Worm (Caenorhabditis elegans): Measurements from ENCODE around the gene fbxc-39.

fbxc-39 gene

ce11 chrII:1028602-1029001, 40.1 kb downstream of the fbxc-39 start, which contains the start of gene math-34:
Gene math-34, plus strand, starts transcription at chrII:1028972.
- TF ChIP-seq ama-1 (optimal IDR thresholded peaks at IDR 0.05) (no peak), elt-2 (tag; optimal IDR thresholded peaks at IDR 0.05) (peak; percentile 71), nhr-43 (tag; optimal IDR thresholded peaks at IDR 0.05; ENCODE audit: poor library complexity, severe bottlenecking) (no peak), nhr-28 (tag; optimal IDR thresholded peaks at IDR 0.05) (no peak), daf-12 (tag; optimal IDR thresholded peaks at IDR 0.05) (no peak), nhr-76 (tag; optimal IDR thresholded peaks at IDR 0.05) (no peak), pha-4 (tag; optimal IDR thresholded peaks at IDR 0.05) (peak; percentile 24), pqm-1 (tag; optimal IDR thresholded peaks at IDR 0.05) (no peak), hmg-11 (tag; optimal IDR thresholded peaks at IDR 0.05) (no peak)

- TF ChIP-seq nhr-43 (tag; optimal IDR thresholded peaks at IDR 0.05; ENCODE audit: poor library complexity, severe bottlenecking) (no peak), jun-1 (tag; optimal IDR thresholded peaks at IDR 0.05) (no peak), unc-39 (tag; optimal IDR thresholded peaks at IDR 0.05) (no peak), ztf-4 (tag; optimal IDR thresholded peaks at IDR 0.05) (no peak), egl-27 (tag; optimal IDR thresholded peaks at IDR 0.05) (no peak)
Observed at ce11 chrII:1040464-1040863, 51.9 kb downstream of the fbxc-39 start, which contains the start of gene fbxb-39. Gene fbxb-39, minus strand, starts transcription at chrII:1040564.

Data from whole organism, L3 larva.